Fruit fly (Drosophila melanogaster) S2 (cell line): Measurements from ENCODE around the gene CG1806.

Source experiments
- CG8478 ChIP-seq: fragments of >200 bp; optimal IDR thresholded peaks from 2 replicates; lab custom pipeline; 2018
- CTCF ChIP-seq, 2 experiments: fragments of >200 bp; optimal IDR thresholded peaks; 2 replicates each; lab custom pipeline; 2018

dm6 chrX:12014800-12015389, 7.9 kb downstream of the CG1806 start:
- TF ChIP-seq CTCF (optimal IDR thresholded peaks at IDR 0.05; lab: Kevin White, UChicago) (no peak), CG8478 (lab: Kevin White, UChicago) (no peak)
